Fruit fly (Drosophila melanogaster): ENCODE measurements around the gene CG12535.

CG12535 gene

dm6 chrX:3357724-3358179 lies 91.0 kb downstream of the CG12535 start (continued):
- peak; percentile 38 for TF ChIP-seq Side (GFP tag; optimal IDR thresholded peaks at IDR 0.05)
- no peak for TF ChIP-seq Nf-YC (tag; optimal IDR thresholded peaks at IDR 0.05)
- TF ChIP-seq H15 (GFP tag; IDR thresholded peaks at IDR 0.05) = 0 out of 3 replicates have a peak, but pooled peaks have one; percentile 40
- TF ChIP-seq amos (GFP tag; IDR thresholded peaks at IDR 0.05; ENCODE audit: partially characterized antibody) = no peak
- TF ChIP-seq cato (GFP tag; optimal IDR thresholded peaks at IDR 0.05; ENCODE audit: borderline replicate concordance) = no peak
- no peak for TF ChIP-seq CG6765 (GFP tag; optimal IDR thresholded peaks at IDR 0.05)
- no peak for TF ChIP-seq CG13123 (GFP tag; optimal IDR thresholded peaks at IDR 0.05)
- TF ChIP-seq CG6689 (GFP tag; IDR thresholded peaks at IDR 0.05) = 0 out of 2 replicates have a peak, but pooled peaks have one; percentile 29
- no peak for TF ChIP-seq HLH4C (GFP tag; IDR thresholded peaks at IDR 0.05; ENCODE audit: partially characterized antibody)
- TF ChIP-seq bsh (GFP tag; optimal IDR thresholded peaks at IDR 0.05) = peak in 1 of 2 experiments; percentile 61
- no peak for TF ChIP-seq CG17361 (GFP tag; IDR thresholded peaks at IDR 0.05)
- no peak for TF ChIP-seq Scr (GFP tag; IDR thresholded peaks at IDR 0.05; ENCODE audit: partially characterized antibody)
- no peak for TF ChIP-seq maf-S (GFP tag; optimal IDR thresholded peaks at IDR 0.05)
- TF ChIP-seq HLH3B (GFP tag; IDR thresholded peaks at IDR 0.05) = no peak; the same call in 1 of the 2 replicates
- no peak for TF ChIP-seq dpn (GFP tag; optimal IDR thresholded peaks at IDR 0.05)
- TF ChIP-seq zen (tag; optimal IDR thresholded peaks at IDR 0.05) = no peak
- no peak for TF ChIP-seq Abd-B (GFP tag; optimal IDR thresholded peaks at IDR 0.05)
- no peak for TF ChIP-seq chn (GFP tag; optimal IDR thresholded peaks at IDR 0.05)
- TF ChIP-seq Aef1 (GFP tag; IDR thresholded peaks at IDR 0.05) = no peak
- peak; percentile 25 for TF ChIP-seq CG14710 (tag; optimal IDR thresholded peaks at IDR 0.05)
- TF ChIP-seq pan (optimal IDR thresholded peaks at IDR 0.05) = no peak
- peak in 1 of 2 experiments; percentile 17 for TF ChIP-seq pan (GFP tag; optimal IDR thresholded peaks at IDR 0.05 in 1 of 2, IDR thresholded peaks at IDR 0.05 in 1 of 2)
- TF ChIP-seq CG9609 (GFP tag; optimal IDR thresholded peaks at IDR 0.05) = no peak
- TF ChIP-seq lov (optimal IDR thresholded peaks at IDR 0.05) = no peak
- no peak for TF ChIP-seq lov (GFP tag; IDR thresholded peaks at IDR 0.05)
- TF ChIP-seq nmo (GFP tag; optimal IDR thresholded peaks at IDR 0.05) = peak; percentile 18
- TF ChIP-seq Hey (tag; optimal IDR thresholded peaks at IDR 0.05) = no peak
- peak; percentile 36 for TF ChIP-seq CG18619 (GFP tag; optimal IDR thresholded peaks at IDR 0.05)
- 0 out of 2 replicates have a peak, but pooled peaks have one; percentile 10 for TF ChIP-seq ttk (GFP tag; IDR thresholded peaks at IDR 0.05)
- TF ChIP-seq en (GFP tag; optimal IDR thresholded peaks at IDR 0.05) = no peak
- no peak for TF ChIP-seq CG14014 (GFP tag; IDR thresholded peaks at IDR 0.05)
- no peak for TF ChIP-seq CG32767 (GFP tag; IDR thresholded peaks at IDR 0.05)
- TF ChIP-seq CG12299 (tag; optimal IDR thresholded peaks at IDR 0.05) = peak; percentile 1
- peak; percentile 49 for TF ChIP-seq ara (GFP tag; IDR thresholded peaks at IDR 0.05)
- no peak for TF ChIP-seq hbn (GFP tag; IDR thresholded peaks at IDR 0.05; ENCODE audit: partially characterized antibody)
- TF ChIP-seq CG10274 (GFP tag; optimal IDR thresholded peaks at IDR 0.05) = no peak
- TF ChIP-seq CG3163 (GFP tag; optimal IDR thresholded peaks at IDR 0.05) = peak; percentile 25
- TF ChIP-seq abd-A (tag; optimal IDR thresholded peaks at IDR 0.05) = no peak
- TF ChIP-seq Hand (GFP tag; optimal IDR thresholded peaks at IDR 0.05) = no peak
- no peak for TF ChIP-seq cas (GFP tag; IDR thresholded peaks at IDR 0.05)
- peak; percentile 18; the same call in 1 of the 2 replicates for TF ChIP-seq ranshi (GFP tag; IDR thresholded peaks at IDR 0.05)
- no peak for TF ChIP-seq CG6791 (GFP tag; IDR thresholded peaks at IDR 0.05; ENCODE audit: partially characterized antibody)
- no peak for TF ChIP-seq CG7963 (GFP tag; IDR thresholded peaks at IDR 0.05; ENCODE audit: partially characterized antibody)
- peak; percentile 63 for TF ChIP-seq salm (tag; optimal IDR thresholded peaks at IDR 0.05)
- TF ChIP-seq Fer1 (GFP tag; optimal IDR thresholded peaks at IDR 0.05) = peak; percentile 1
- TF ChIP-seq caup (GFP tag; optimal IDR thresholded peaks at IDR 0.05; ENCODE audit: severe bottlenecking) = peak; percentile 39
- TF ChIP-seq CTCF (GFP tag; optimal IDR thresholded peaks at IDR 0.05) = no peak
- no peak for TF ChIP-seq dan (GFP tag; IDR thresholded peaks at IDR 0.05)
- TF ChIP-seq gro (GFP tag; optimal IDR thresholded peaks at IDR 0.05) = no peak
- TF ChIP-seq pho (GFP tag; optimal IDR thresholded peaks at IDR 0.05) = no peak
- TF ChIP-seq mam (GFP tag; optimal IDR thresholded peaks at IDR 0.05) = no peak
- TF ChIP-seq h (optimal IDR thresholded peaks at IDR 0.05) = no peak
